Fruit fly (Drosophila melanogaster): Measurements from ENCODE around the gene kek5.
A peak's percentile ranks its signal among the peaks of the same experiment; 100 is the strongest.

kek5 gene

DNA sequence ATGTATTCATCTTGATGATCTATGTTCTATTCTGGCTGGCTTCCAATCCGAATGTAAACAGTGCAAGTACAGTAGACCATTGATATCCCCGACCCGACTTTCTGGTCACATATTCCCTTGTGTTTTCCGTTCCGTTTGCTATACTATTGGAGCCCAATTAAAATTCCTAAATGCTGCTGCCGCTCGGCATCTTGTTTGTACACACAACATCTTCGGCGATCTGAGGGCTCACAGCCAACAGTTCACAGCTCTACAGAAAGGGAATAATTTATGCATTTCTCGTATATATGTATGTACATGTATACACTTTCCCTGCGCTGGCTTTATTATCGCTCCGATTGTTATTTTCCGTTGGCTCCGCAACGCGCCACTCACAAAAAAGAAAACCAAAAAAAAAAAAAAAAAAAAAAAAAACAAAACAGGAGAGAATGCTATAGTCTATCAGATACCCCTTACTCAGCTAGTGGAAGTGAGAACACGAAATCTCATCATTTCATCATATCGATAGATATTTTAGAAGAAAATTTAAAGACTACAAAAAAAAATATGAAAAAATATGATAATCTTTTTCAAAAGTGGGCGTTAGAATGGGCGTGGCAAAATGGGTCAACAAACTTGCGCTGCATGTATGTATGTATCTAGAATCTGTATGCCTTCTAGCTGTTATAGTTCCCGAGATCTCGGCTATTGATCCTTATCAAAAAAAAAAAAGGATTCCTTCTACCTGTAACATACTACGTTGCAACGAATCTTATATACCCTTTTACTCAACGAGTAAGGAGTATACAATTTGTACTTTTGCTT, 18.4 kb downstream of the kek5 start (continued):
- no peak for TF ChIP-seq Ravus (GFP tag; IDR thresholded peaks at IDR 0.05)
- no peak for TF ChIP-seq maf-S (GFP tag; optimal IDR thresholded peaks at IDR 0.05)
- peak; percentile 15 for TF ChIP-seq CG10431 (GFP tag; optimal IDR thresholded peaks at IDR 0.05)
- TF ChIP-seq Xrp1 (GFP tag; IDR thresholded peaks at IDR 0.05): peak; percentile 66
- peak; percentile 12 for TF ChIP-seq CG30431 (GFP tag; optimal IDR thresholded peaks at IDR 0.05)
- peak in 1 of 2 experiments; percentile 16 for TF ChIP-seq chif (GFP tag; optimal IDR thresholded peaks at IDR 0.05)
- peak; percentile 27 for TF ChIP-seq cg (GFP tag; optimal IDR thresholded peaks at IDR 0.05)
- peak; percentile 64 for TF ChIP-seq nmo (GFP tag; optimal IDR thresholded peaks at IDR 0.05)
- TF ChIP-seq vvl (GFP tag; IDR thresholded peaks at IDR 0.05): peak; percentile 34; the same call in 1 of the 2 replicates
- TF ChIP-seq z (GFP tag; IDR thresholded peaks at IDR 0.05): peak; percentile 63; the same call in 2 of the 3 replicates
- TF ChIP-seq sc (optimal IDR thresholded peaks at IDR 0.05): no peak
- peak; percentile 17 for TF ChIP-seq sc (GFP tag; optimal IDR thresholded peaks at IDR 0.05)
- peak; percentile 61 for TF ChIP-seq Sox100B (GFP tag; optimal IDR thresholded peaks at IDR 0.05)
- peak; percentile 40 for TF ChIP-seq D19A (tag; optimal IDR thresholded peaks at IDR 0.05)
- no peak for TF ChIP-seq Hsf (GFP tag; optimal IDR thresholded peaks at IDR 0.05)
- peak; percentile 29 for TF ChIP-seq Sox102F (GFP tag; optimal IDR thresholded peaks at IDR 0.05)
- TF ChIP-seq CG12659 (GFP tag; optimal IDR thresholded peaks at IDR 0.05): peak; percentile 4
- peak; percentile 50; the same call in 1 of the 2 replicates for TF ChIP-seq CG6689 (GFP tag; IDR thresholded peaks at IDR 0.05)
- no peak for TF ChIP-seq luna (GFP tag; optimal IDR thresholded peaks at IDR 0.05)
- TF ChIP-seq sisA (GFP tag; IDR thresholded peaks at IDR 0.05): peak; percentile 43; the same call in 1 of the 2 replicates
- TF ChIP-seq E2f1 (GFP tag; IDR thresholded peaks at IDR 0.05): peak; percentile 13; the same call in 1 of the 2 replicates
- no peak for TF ChIP-seq CG11560 (tag; IDR thresholded peaks at IDR 0.05)
- peak; percentile 58 for TF ChIP-seq CG14860 (GFP tag; IDR thresholded peaks at IDR 0.05; ENCODE audit: partially characterized antibody)
- peak; percentile 29 for TF ChIP-seq CG1602 (GFP tag; optimal IDR thresholded peaks at IDR 0.05)
- peak; percentile 46 for TF ChIP-seq phol (tag; optimal IDR thresholded peaks at IDR 0.05)
- TF ChIP-seq CG17829 (tag; optimal IDR thresholded peaks at IDR 0.05): peak; percentile 5
- TF ChIP-seq Ptx1 (GFP tag; IDR thresholded peaks at IDR 0.05): 0 out of 2 replicates have a peak, but pooled peaks have one; percentile 21
- peak; percentile 4 for TF ChIP-seq Camta (GFP tag; optimal IDR thresholded peaks at IDR 0.05)
- peak; percentile 61 for TF ChIP-seq nerfin-2 (GFP tag; IDR thresholded peaks at IDR 0.05; ENCODE audit: partially characterized antibody)
- peak; percentile 84 for TF ChIP-seq sd (tag; optimal IDR thresholded peaks at IDR 0.05)
- no peak for TF ChIP-seq Med (GFP tag)
- peak; percentile 14 for TF ChIP-seq az2 (GFP tag; optimal IDR thresholded peaks at IDR 0.05)
- TF ChIP-seq Asciz (GFP tag; optimal IDR thresholded peaks at IDR 0.05): peak; percentile 3
- TF ChIP-seq lmd (GFP tag; IDR thresholded peaks at IDR 0.05): peak; percentile 34; the same call in 1 of the 2 replicates
- peak; percentile 27 for TF ChIP-seq Mes4 (GFP tag; optimal IDR thresholded peaks at IDR 0.05)
- peak; percentile 95 for TF ChIP-seq sens (GFP tag)
- peak; percentile 32 for TF ChIP-seq CG9437 (GFP tag; optimal IDR thresholded peaks at IDR 0.05)
- peak; percentile 52 for TF ChIP-seq tio (GFP tag; optimal IDR thresholded peaks at IDR 0.05)
- TF ChIP-seq gem (tag; optimal IDR thresholded peaks at IDR 0.05): peak; percentile 58

- peak; percentile 5 for TF ChIP-seq Sox102F (GFP tag; optimal IDR thresholded peaks at IDR 0.05)
- TF ChIP-seq pros (GFP tag; optimal IDR thresholded peaks at IDR 0.05): peak; percentile 78
- peak in 1 of 2 experiments; percentile 28 for TF ChIP-seq bsh (GFP tag; optimal IDR thresholded peaks at IDR 0.05)
- peak; percentile 61 for TF ChIP-seq kni (GFP tag; optimal IDR thresholded peaks at IDR 0.05)
- TF ChIP-seq Ets65A (GFP tag): peak; percentile 51
- TF ChIP-seq twi (tag; optimal IDR thresholded peaks at IDR 0.05): peak; percentile 25
- TF ChIP-seq zfh1 (GFP tag; IDR thresholded peaks at IDR 0.05): 0 out of 3 replicates have a peak, but pooled peaks have one; percentile 34
- peak; percentile 56; the same call in 1 of the 3 replicates for TF ChIP-seq CG2199 (GFP tag; IDR thresholded peaks at IDR 0.05)
- TF ChIP-seq unpg (GFP tag; optimal IDR thresholded peaks at IDR 0.05): peak; percentile 22
- peak; percentile 40 for TF ChIP-seq HLHmδ (GFP tag; optimal IDR thresholded peaks at IDR 0.05)
- TF ChIP-seq Oli (tag; optimal IDR thresholded peaks at IDR 0.05): no peak
- TF ChIP-seq CG4282 (GFP tag; optimal IDR thresholded peaks at IDR 0.05): no peak
- peak; percentile 90 for TF ChIP-seq crol (GFP tag; IDR thresholded peaks at IDR 0.05)
These were observed 19.0 kb downstream of the kek5 start for dm6 chrX:19371996-19372410.

Data from whole organism, embryonic.